Worm (Caenorhabditis elegans) whole organism, early embryonic: ENCODE data around the gene srh-180.

Source experiments
- B0310.2 ChIP-seq: sonication (generic microtip); optimal IDR thresholded peaks from 2 replicates; lab custom pipeline; 2016; ENCODE audit warnings: mild to moderate bottlenecking, missing genetic modification characterization, missing compliant biosample characterization
- ceh-13 ChIP-seq: fragments of 200-800 bp; sonication (Bioruptor generic); optimal IDR thresholded peaks from 2 replicates; lab custom pipeline; 2018; ENCODE audit warnings: mild to moderate bottlenecking, missing genetic modification characterization, missing compliant biosample characterization

DNA sequence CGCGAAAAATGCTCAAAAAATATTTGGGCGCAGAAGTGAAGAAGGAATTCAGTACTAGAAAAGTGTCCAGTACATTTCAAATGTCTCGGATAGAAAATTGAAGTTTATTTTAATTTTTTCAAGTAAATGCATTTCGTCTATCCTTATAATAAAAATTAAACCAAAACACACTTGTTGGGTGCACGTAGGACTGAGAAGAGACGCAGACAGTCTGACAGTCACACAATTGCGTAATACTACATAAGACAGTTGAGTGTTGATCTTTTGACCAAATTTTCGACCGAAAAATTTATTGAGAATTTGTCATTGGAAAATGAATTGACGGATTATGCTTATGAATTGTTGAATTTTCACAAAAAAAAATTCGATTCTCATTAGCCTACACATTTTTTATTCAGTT is 7.8 kb upstream of the srh-180 start, which contains the start of gene oac-7:
- no peak for TF ChIP-seq ceh-13 (GFP tag; lab: Kevin White, UChicago)
- TF ChIP-seq B0310.2: no peak
